Worm (Caenorhabditis elegans) whole organism, young adult: Measurements from ENCODE around the gene F22B7.9.
A peak's percentile ranks its signal among the peaks of the same experiment; 100 is the strongest.

ENCODE experiments used
- B0261.1 ChIP-seq: sonication (generic microtip); optimal IDR thresholded peaks from 2 replicates; lab custom pipeline; 2016; ENCODE audit warnings: mild to moderate bottlenecking, missing genetic modification characterization, moderate library complexity, missing compliant biosample characterization
- D2030.7 ChIP-seq: fragments of 200-800 bp; sonication (Bioruptor generic); IDR thresholded peaks from 2 replicates; pipeline ENCODE4 v1.3.6; 2022; ENCODE audit warnings: missing genetic modification reagents, missing genetic modification characterization, missing compliant biosample characterization
- F57C9.4 ChIP-seq: sonication (generic microtip); optimal IDR thresholded peaks from 2 replicates; lab custom pipeline; 2017; ENCODE audit warnings: mild to moderate bottlenecking, missing genetic modification characterization, missing compliant biosample characterization
- T07F8.4 ChIP-seq: sonication (generic microtip); optimal IDR thresholded peaks from 2 replicates; lab custom pipeline; 2016; ENCODE audit warnings: mild to moderate bottlenecking, missing genetic modification characterization, moderate library complexity, missing compliant biosample characterization
- T26A5.8 ChIP-seq: sonication (generic microtip); optimal IDR thresholded peaks from 2 replicates; lab custom pipeline; 2016; ENCODE audit warnings: missing genetic modification characterization, missing compliant biosample characterization
- ZK185.1 ChIP-seq: sonication (generic microtip); optimal IDR thresholded peaks from 2 replicates; lab custom pipeline; 2016; ENCODE audit warnings: mild to moderate bottlenecking, missing genetic modification characterization, missing compliant biosample characterization; ENCODE audit not compliant: poor library complexity, severe bottlenecking
- akir-1 ChIP-seq: fragments of 200-800 bp; sonication (Bioruptor generic); optimal IDR thresholded peaks from 2 replicates; lab custom pipeline; 2018; ENCODE audit warnings: mild to moderate bottlenecking, missing genetic modification characterization, moderate library complexity, missing compliant biosample characterization
- athp-1 ChIP-seq: sonication (generic microtip); optimal IDR thresholded peaks from 2 replicates; lab custom pipeline; 2017; ENCODE audit warnings: mild to moderate bottlenecking, missing genetic modification characterization, missing compliant biosample characterization
- attf-5 ChIP-seq: fragments of 200-800 bp; sonication (Bioruptor generic); optimal IDR thresholded peaks from 2 replicates; lab custom pipeline; 2018; ENCODE audit warnings: mild to moderate bottlenecking, missing genetic modification characterization, missing compliant biosample characterization
- ceh-27 ChIP-seq: fragments of 200-800 bp; sonication (Bioruptor generic); optimal IDR thresholded peaks from 2 replicates; lab custom pipeline; 2018; ENCODE audit warnings: mild to moderate bottlenecking, missing genetic modification characterization, moderate library complexity, missing compliant biosample characterization
- ceh-40 ChIP-seq: fragments of 200-800 bp; sonication (Bioruptor generic); IDR thresholded peaks from 2 replicates; pipeline ENCODE4 v1.3.6; 2022; ENCODE audit warnings: missing genetic modification characterization, missing compliant biosample characterization
- ceh-79 ChIP-seq: sonication (generic microtip); optimal IDR thresholded peaks from 2 replicates; lab custom pipeline; 2017; ENCODE audit warnings: mild to moderate bottlenecking, missing genetic modification characterization, missing compliant biosample characterization
- dox-1 ChIP-seq: fragments of 200-800 bp; sonication (Bioruptor generic); IDR thresholded peaks from 2 replicates; pipeline ENCODE4 v1.3.6; 2022; ENCODE audit warnings: missing genetic modification reagents, missing genetic modification characterization, missing compliant biosample characterization
- hmg-1.2 ChIP-seq: fragments of 200-800 bp; sonication (Bioruptor generic); IDR thresholded peaks from 2 replicates; pipeline ENCODE4 v1.3.6; 2022; ENCODE audit warnings: missing genetic modification reagents, missing genetic modification characterization, missing compliant biosample characterization
- hsf-1 ChIP-seq: fragments of 200-800 bp; sonication (Bioruptor generic); IDR thresholded peaks from 2 replicates; pipeline ENCODE4 v1.3.6; 2022; ENCODE audit warnings: missing genetic modification reagents, missing genetic modification characterization, missing compliant biosample characterization
- let-526 ChIP-seq: fragments of 200-800 bp; sonication (Bioruptor generic); IDR thresholded peaks from 2 replicates; pipeline ENCODE4 v1.3.6; 2022; ENCODE audit warnings: missing genetic modification reagents, missing genetic modification characterization, missing compliant biosample characterization
- let-607 ChIP-seq, 2 experiments: fragments of 200-800 bp in 1 of 2; sonication (Bioruptor generic) in 1 of 2; sonication (generic microtip) in 1 of 2; optimal IDR thresholded peaks; 2 replicates each; lab custom pipeline; 2016 to 2018; ENCODE audit warnings: mild to moderate bottlenecking in 2 of 2, missing compliant biosample characterization in 2 of 2, missing genetic modification characterization in 2 of 2, moderate library complexity in 2 of 2, missing genotype in 1 of 2
- lin-26 ChIP-seq: fragments of 200-800 bp; sonication (Bioruptor generic); IDR thresholded peaks from 2 replicates; pipeline ENCODE4 v1.3.6; 2022; ENCODE audit warnings: missing genetic modification reagents, missing genetic modification characterization, missing compliant biosample characterization
- lin-40 ChIP-seq: sonication (generic microtip); optimal IDR thresholded peaks from 2 replicates; lab custom pipeline; 2016; ENCODE audit warnings: missing genetic modification characterization, mild to moderate bottlenecking, missing compliant biosample characterization, missing genotype, missing genetic modification reagents
- lsl-1 ChIP-seq: fragments of 200-800 bp; sonication (Bioruptor generic); optimal IDR thresholded peaks from 2 replicates; lab custom pipeline; 2018; ENCODE audit warnings: mild to moderate bottlenecking, missing genetic modification characterization, moderate library complexity, missing compliant biosample characterization
- madf-3 ChIP-seq: fragments of 200-800 bp; sonication (Bioruptor generic); IDR thresholded peaks from 2 replicates; pipeline ENCODE4 v1.3.6; 2022; ENCODE audit warnings: missing genetic modification reagents, missing genetic modification characterization, missing compliant biosample characterization
- nhr-80 ChIP-seq: sonication (generic microtip); optimal IDR thresholded peaks from 2 replicates; lab custom pipeline; 2016; ENCODE audit warnings: missing genetic modification characterization, missing compliant biosample characterization
- nhr-90 ChIP-seq: sonication (generic microtip); optimal IDR thresholded peaks from 2 replicates; lab custom pipeline; 2016; ENCODE audit warnings: missing genotype, mild to moderate bottlenecking, missing genetic modification characterization, missing compliant biosample characterization
- pbrm-1 ChIP-seq: fragments of 200-800 bp; sonication (Bioruptor generic); IDR thresholded peaks from 2 replicates; pipeline ENCODE4 v1.3.6; 2022; ENCODE audit warnings: missing genetic modification reagents, missing genetic modification characterization, missing compliant biosample characterization
- pha-4 ChIP-seq: fragments of 150-350 bp; sonication (generic microtip); optimal IDR thresholded peaks from 2 replicates; lab custom pipeline; 2014; ENCODE audit warnings: missing biosample characterization, missing genetic modification reagents, missing genetic modification characterization
- rec-8 ChIP-seq, 2 experiments: sonication (generic microtip); optimal IDR thresholded peaks; 2 replicates each; lab custom pipeline; 2016; ENCODE audit warnings: mild to moderate bottlenecking in 2 of 2, missing genetic modification characterization in 2 of 2, missing genetic modification reagents in 2 of 2, missing genotype in 2 of 2, missing biosample characterization in 1 of 2, missing compliant biosample characterization in 1 of 2, moderate library complexity in 1 of 2
- rpc-1 ChIP-seq, 2 experiments: fragments of 150-350 bp in 1 of 2; sonication (generic microtip) in 1 of 2; optimal IDR thresholded peaks; 2 replicates each; lab custom pipeline; 2014 to 2018; ENCODE audit warnings: missing biosample characterization in 1 of 2, missing genetic modification characterization in 1 of 2, missing genetic modification reagents in 1 of 2, missing genotype in 1 of 2
- snpc-1.1 ChIP-seq: sonication (generic microtip); optimal IDR thresholded peaks from 2 replicates; lab custom pipeline; 2017; ENCODE audit warnings: missing genetic modification characterization, mild to moderate bottlenecking, missing compliant biosample characterization, antibody characterized with exemption, moderate library complexity, missing genotype, missing genetic modification reagents; ENCODE audit not compliant: insufficient read depth
- snpc-3.4 ChIP-seq: sonication (generic microtip); optimal IDR thresholded peaks from 2 replicates; lab custom pipeline; 2017; ENCODE audit warnings: missing genetic modification characterization, mild to moderate bottlenecking, missing compliant biosample characterization, antibody characterized with exemption, moderate library complexity, missing genotype, missing genetic modification reagents
- snpc-4 ChIP-seq, 5 experiments: fragments of 150-350 bp in 1 of 5; sonication (generic microtip) in 4 of 5; optimal IDR thresholded peaks; 2 replicates each; lab custom pipeline; 2014 to 2018; ENCODE audit warnings: missing genetic modification characterization in 5 of 5, missing biosample characterization in 3 of 5, antibody characterized with exemption in 2 of 5, mild to moderate bottlenecking in 2 of 5, missing compliant biosample characterization in 2 of 5, missing genotype in 2 of 5, moderate library complexity in 2 of 5, missing genetic modification reagents in 1 of 5
- sptf-2 ChIP-seq: fragments of 200-800 bp; sonication (Bioruptor generic); optimal IDR thresholded peaks from 2 replicates; lab custom pipeline; 2018; ENCODE audit warnings: mild to moderate bottlenecking, missing genetic modification characterization, missing compliant biosample characterization
- tbp1 ChIP-seq: fragments of 200-800 bp; sonication (Bioruptor generic); optimal IDR thresholded peaks from 2 replicates; lab custom pipeline; 2018; ENCODE audit warnings: mild to moderate bottlenecking, missing genetic modification characterization, missing compliant biosample characterization
- ztf-18 ChIP-seq: sonication (generic microtip); optimal IDR thresholded peaks from 2 replicates; lab custom pipeline; 2016; ENCODE audit warnings: missing genotype, mild to moderate bottlenecking, missing genetic modification characterization, missing compliant biosample characterization
- ztf-6 ChIP-seq: fragments of 200-800 bp; sonication (Bioruptor generic); IDR thresholded peaks from 2 replicates; pipeline ENCODE4 v1.3.6; 2022; ENCODE audit warnings: missing genetic modification reagents, missing genetic modification characterization, missing compliant biosample characterization

The F22B7.9 gene

DNA sequence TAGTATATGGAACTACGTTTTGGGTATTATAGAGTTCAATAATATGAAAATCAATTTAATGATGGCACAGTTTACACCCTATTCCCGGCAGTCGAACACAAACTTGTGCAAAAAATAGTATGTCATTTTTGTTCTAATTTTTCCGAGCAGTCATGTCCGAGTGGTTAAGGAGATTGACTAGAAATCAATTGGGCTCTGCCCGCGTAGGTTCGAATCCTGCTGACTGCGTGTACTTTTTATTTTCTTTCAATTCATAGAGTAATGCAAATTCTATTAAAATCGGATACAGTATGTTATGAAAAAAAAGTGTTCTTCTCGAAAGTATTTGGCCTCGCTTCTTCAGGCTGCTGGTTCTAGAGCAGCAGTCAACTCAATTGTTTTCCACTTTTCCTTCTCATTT lies 7.7 kb downstream of the F22B7.9 start (continued):
- peak; percentile 41; the same call in 1 of the 2 replicates for TF ChIP-seq D2030.7 (GFP tag; lab: Robert Waterston, UW)
- TF ChIP-seq ztf-6 (GFP tag; lab: Robert Waterston, UW): no peak
- peak; percentile 98 for TF ChIP-seq tbp1 (GFP tag; lab: Kevin White, UChicago)
- TF ChIP-seq madf-3 (GFP tag; lab: Robert Waterston, UW): no peak
- peak; percentile 34 for TF ChIP-seq athp-1 (tag; lab: Kevin White, UChicago)
- peak; percentile 56 for TF ChIP-seq hmg-1.2 (GFP tag; lab: Robert Waterston, UW)
- TF ChIP-seq lin-26: peak; percentile 80
- TF ChIP-seq let-526: 0 out of 2 replicates have a peak, but pooled peaks have one; percentile 19
- peak in 1 of 2 experiments; percentile 35 for TF ChIP-seq rec-8 (tag; optimal IDR thresholded peaks at IDR 0.05; lab: Kevin White, UChicago)
- peak; percentile 49 for TF ChIP-seq lsl-1
- peak; percentile 61 for TF ChIP-seq snpc-4 (GFP tag; optimal IDR thresholded peaks at IDR 0.05; lab: Kevin White, UChicago)
- peak in 2 of 4 experiments; percentile 22 to 54 for TF ChIP-seq snpc-4 (tag; optimal IDR thresholded peaks at IDR 0.05; lab: Kevin White, UChicago)
- TF ChIP-seq rpc-1 (optimal IDR thresholded peaks at IDR 0.05; lab: Kevin White, UChicago): peak; percentile 78
- TF ChIP-seq rpc-1 (tag; optimal IDR thresholded peaks at IDR 0.05; lab: Kevin White, UChicago): peak; percentile 88
- peak; percentile 13 for TF ChIP-seq T26A5.8 (tag; lab: Kevin White, UChicago)
- no peak for TF ChIP-seq F57C9.4 (tag; lab: Kevin White, UChicago)
- peak; percentile 43 for TF ChIP-seq ZK185.1
- peak; percentile 79 for TF ChIP-seq nhr-90 (tag; lab: Kevin White, UChicago)
- peak; percentile 67 for TF ChIP-seq ztf-18 (tag; lab: Kevin White, UChicago)
- TF ChIP-seq pbrm-1 (GFP tag; lab: Robert Waterston, UW): peak; percentile 46; the same call in 1 of the 2 replicates
- TF ChIP-seq pha-4 (tag; lab: Kevin White, UChicago): no peak
- TF ChIP-seq ceh-40 (GFP tag; lab: Robert Waterston, UW): no peak
- peak; percentile 8 for TF ChIP-seq snpc-1.1
- no peak for TF ChIP-seq dox-1
- TF ChIP-seq snpc-3.4 (tag; lab: Kevin White, UChicago): peak; percentile 71
- TF ChIP-seq, all 124 proteins: peak for 37

DNA sequence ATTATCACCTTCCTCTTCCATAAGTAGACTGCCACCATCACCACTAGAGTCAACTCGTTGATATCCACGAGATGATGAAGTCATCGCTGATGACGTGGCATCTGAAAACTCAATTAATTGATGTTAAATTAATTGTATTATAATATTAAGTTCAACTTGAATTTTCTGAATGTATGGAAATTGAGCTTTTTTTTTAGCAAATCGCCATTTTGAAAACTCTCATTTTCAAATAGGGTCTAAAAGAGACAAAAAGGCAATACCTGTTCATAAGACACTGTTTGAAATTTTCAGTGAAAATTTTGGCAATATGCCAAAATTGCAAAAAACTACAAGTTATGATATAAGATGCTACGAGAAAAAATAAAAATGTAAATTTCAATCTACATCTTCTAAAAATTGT lies 10.1 kb downstream of the F22B7.9 start, which contains the start of gene twk-7:
Gene twk-7, minus strand, starts transcription at position 101 of the 400 bp plus-strand sequence.
- TF ChIP-seq lin-40 (tag; lab: Kevin White, UChicago) (no peak), akir-1 (no peak), sptf-2 (no peak), lsl-1 (no peak), T07F8.4 (tag; lab: Kevin White, UChicago) (no peak), nhr-80 (tag; lab: Kevin White, UChicago) (no peak), let-607 (tag; optimal IDR thresholded peaks at IDR 0.05; lab: Kevin White, UChicago) (no peak), ceh-79 (tag; lab: Kevin White, UChicago) (no peak), ceh-27 (no peak), B0261.1 (tag; lab: Kevin White, UChicago) (no peak), snpc-3.4 (tag; lab: Kevin White, UChicago) (no peak), ZK185.1 (no peak), hsf-1 (GFP tag; lab: Robert Waterston, UW) (no peak), attf-5 (no peak), D2030.7 (GFP tag; lab: Robert Waterston, UW) (no peak)
